Fruit fly (Drosophila melanogaster): ENCODE measurements around the gene CG31156.

DNA sequence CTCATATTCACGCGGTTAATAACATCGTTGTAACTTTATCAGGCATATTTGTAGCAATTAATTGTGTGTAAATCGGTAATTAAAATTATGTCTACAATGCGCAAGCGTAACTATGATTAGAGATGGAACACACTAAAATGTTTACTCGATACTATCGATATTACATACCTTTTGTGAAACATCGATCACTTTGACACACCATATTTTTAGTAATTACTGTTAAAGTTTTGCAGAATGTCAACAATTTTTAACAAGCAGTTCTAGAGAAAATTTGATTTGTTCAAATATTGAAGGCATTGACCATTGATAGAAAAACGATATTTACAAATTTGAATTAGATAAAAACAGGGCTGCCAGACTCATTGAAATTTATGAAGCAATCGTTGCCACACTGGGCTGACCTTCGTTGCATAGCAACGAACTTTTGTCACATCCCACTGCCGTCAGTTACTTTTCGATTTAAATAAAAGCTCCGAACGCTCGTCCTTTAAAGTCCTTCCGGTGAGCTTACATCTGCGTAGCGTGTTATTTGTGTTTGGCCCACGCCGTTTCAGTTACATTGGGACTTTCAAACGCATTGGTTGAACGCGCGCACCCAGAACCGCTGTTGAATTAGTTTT lies 25.9 kb upstream of the CG31156 start, which contains the start of the genes loco and wake:
- TF ChIP-seq gce (GFP tag; IDR thresholded peaks at IDR 0.05), result no peak
- no peak for TF ChIP-seq CG33557 (GFP tag; optimal IDR thresholded peaks at IDR 0.05)
- TF ChIP-seq CG10147 (GFP tag; optimal IDR thresholded peaks at IDR 0.05), result no peak
- no peak for TF ChIP-seq CG4360 (GFP tag; IDR thresholded peaks at IDR 0.05)
- peak; percentile 99 for TF ChIP-seq CG18011 (GFP tag; optimal IDR thresholded peaks at IDR 0.05)
- no peak for TF ChIP-seq CG8765 (GFP tag; IDR thresholded peaks at IDR 0.05)
- no peak for TF ChIP-seq CG10462 (GFP tag; optimal IDR thresholded peaks at IDR 0.05)
- no peak for TF ChIP-seq sim (GFP tag; IDR thresholded peaks at IDR 0.05)
